Fruit fly (Drosophila melanogaster) whole organism, embryonic: Measurements from ENCODE around the gene CG3726.

Experiments used
- CG10209 ChIP-seq: fragments of 200-800 bp; sonication (Bioruptor generic); optimal IDR thresholded peaks from 3 replicates; lab custom pipeline; 2017; ENCODE audit warnings: missing biosample characterization, mild to moderate bottlenecking, missing genetic modification characterization, missing genetic modification reagents
- CG10267 ChIP-seq: fragments of 200-800 bp; sonication (Bioruptor generic); optimal IDR thresholded peaks from 2 replicates; lab custom pipeline; 2018; ENCODE audit warnings: missing biosample characterization, mild to moderate bottlenecking, missing genetic modification characterization, moderate library complexity
- CG11504 ChIP-seq: fragments of 200-800 bp; sonication (Bioruptor generic); optimal IDR thresholded peaks from 3 replicates; lab custom pipeline; 2019; ENCODE audit warnings: missing biosample characterization, mild to moderate bottlenecking, missing genetic modification characterization, moderate library complexity
- CG12071 ChIP-seq: fragments of 200-800 bp; sonication (Bioruptor generic); optimal IDR thresholded peaks from 3 replicates; lab custom pipeline; 2018; ENCODE audit warnings: missing biosample characterization, mild to moderate bottlenecking, missing genetic modification characterization
- CG12659 ChIP-seq: fragments of 200-800 bp; sonication (Bioruptor generic); optimal IDR thresholded peaks from 3 replicates; lab custom pipeline; 2017; ENCODE audit warnings: mild to moderate bottlenecking, missing biosample characterization, missing genetic modification reagents, missing genetic modification characterization
- CG13624 ChIP-seq: fragments of 200-800 bp; sonication (Bioruptor generic); optimal IDR thresholded peaks from 2 replicates; lab custom pipeline; 2016; ENCODE audit warnings: missing biosample characterization, missing genetic modification characterization
- CG14014 ChIP-seq: fragments of 200-800 bp; sonication (Bioruptor generic); IDR thresholded peaks from 2 replicates; pipeline ENCODE4 v1.3.6; 2022; ENCODE audit warnings: missing biosample characterization, missing genetic modification characterization
- CG14710 ChIP-seq: fragments of 200-800 bp; sonication (Bioruptor generic); optimal IDR thresholded peaks from 3 replicates; lab custom pipeline; 2019; ENCODE audit warnings: missing biosample characterization, mild to moderate bottlenecking, missing genetic modification characterization, moderate library complexity
- CG15269 ChIP-seq: fragments of 200-800 bp; sonication (Bioruptor generic); optimal IDR thresholded peaks from 2 replicates; lab custom pipeline; 2018; ENCODE audit warnings: missing biosample characterization, mild to moderate bottlenecking, missing genetic modification characterization, moderate library complexity
- CG16863 ChIP-seq: fragments of 200-800 bp; sonication (Bioruptor generic); optimal IDR thresholded peaks from 3 replicates; lab custom pipeline; 2016; ENCODE audit warnings: missing biosample characterization, missing genetic modification characterization
- CG17385 ChIP-seq: fragments of 200-800 bp; sonication (Bioruptor generic); optimal IDR thresholded peaks from 3 replicates; lab custom pipeline; 2018; ENCODE audit warnings: missing biosample characterization, mild to moderate bottlenecking, missing genetic modification characterization
- CG17912 ChIP-seq: fragments of 200-800 bp; sonication (Bioruptor generic); optimal IDR thresholded peaks from 2 replicates; lab custom pipeline; 2018; ENCODE audit warnings: missing biosample characterization, mild to moderate bottlenecking, missing genetic modification characterization
- CG2678 ChIP-seq: fragments of 200-800 bp; sonication (Bioruptor generic); optimal IDR thresholded peaks from 3 replicates; lab custom pipeline; 2019; ENCODE audit warnings: missing biosample characterization, mild to moderate bottlenecking, missing genetic modification characterization, moderate library complexity
- CG2712 ChIP-seq: fragments of 200-800 bp; optimal IDR thresholded peaks from 3 replicates; lab custom pipeline; 2019; ENCODE audit warnings: missing biosample characterization, mild to moderate bottlenecking, missing genetic modification characterization, moderate library complexity
- CG30403 ChIP-seq: fragments of 200-800 bp; sonication (Bioruptor generic); optimal IDR thresholded peaks from 3 replicates; lab custom pipeline; 2016; ENCODE audit warnings: missing biosample characterization, missing genetic modification characterization
- CG3065 ChIP-seq: fragments of 200-800 bp; sonication (Bioruptor generic); optimal IDR thresholded peaks from 2 replicates; lab custom pipeline; 2016; ENCODE audit warnings: missing biosample characterization, missing genetic modification characterization
- CG31441 ChIP-seq: fragments of 200-800 bp; sonication (Bioruptor generic); IDR thresholded peaks from 2 replicates; pipeline ENCODE4 v1.3.6; 2022; ENCODE audit warnings: missing biosample characterization, missing genetic modification characterization
- CG8359 ChIP-seq: fragments of 200-800 bp; sonication (Bioruptor generic); optimal IDR thresholded peaks from 2 replicates; lab custom pipeline; 2017; ENCODE audit warnings: missing biosample characterization, mild to moderate bottlenecking, missing genetic modification characterization, borderline replicate concordance
- CG8388 ChIP-seq: fragments of 200-800 bp; sonication (Bioruptor generic); optimal IDR thresholded peaks from 2 replicates; lab custom pipeline; 2019; ENCODE audit warnings: missing biosample characterization, mild to moderate bottlenecking, missing genetic modification characterization, moderate library complexity
- Chrac-16 ChIP-seq: fragments of 200-800 bp; sonication (Bioruptor generic); optimal IDR thresholded peaks from 3 replicates; lab custom pipeline; 2016; ENCODE audit warnings: missing biosample characterization, missing genetic modification characterization
- D ChIP-seq, 2 experiments: fragments of 200-800 bp in 1 of 2; fragments of >200 bp in 1 of 2; sonication (Bioruptor generic) in 1 of 2; optimal IDR thresholded peaks; 2 replicates in 1 of 2; 3 replicates in 1 of 2; lab custom pipeline; 2017; ENCODE audit warnings: mild to moderate bottlenecking in 1 of 2, missing biosample characterization in 1 of 2, missing genetic modification characterization in 1 of 2, missing genetic modification reagents in 1 of 2
- Deaf1 ChIP-seq: fragments of 200-800 bp; optimal IDR thresholded peaks from 3 replicates; lab custom pipeline; 2019; ENCODE audit warnings: missing biosample characterization, mild to moderate bottlenecking, missing genetic modification characterization, moderate library complexity
- Dp ChIP-seq: fragments of 200-800 bp; sonication (Bioruptor generic); optimal IDR thresholded peaks from 2 replicates; lab custom pipeline; 2018; ENCODE audit warnings: missing biosample characterization, mild to moderate bottlenecking, missing genetic modification characterization, moderate library complexity
- E2f2 ChIP-seq: fragments of 200-800 bp; sonication (Bioruptor generic); IDR thresholded peaks from 2 replicates; pipeline ENCODE4 v1.3.6; 2022; ENCODE audit warnings: missing biosample characterization, missing genetic modification characterization
- Fer3 ChIP-seq: fragments of 200-800 bp; sonication (Bioruptor generic); optimal IDR thresholded peaks from 2 replicates; lab custom pipeline; 2018; ENCODE audit warnings: missing biosample characterization, mild to moderate bottlenecking, missing genetic modification characterization, moderate library complexity
- Med ChIP-seq: fragments of 200-800 bp; sonication (Bioruptor generic); peaks from one replicate; lab custom pipeline; 2016; ENCODE audit warnings: missing biosample characterization, missing genetic modification characterization, mild to moderate bottlenecking, inconsistent platforms, moderate library complexity
- Meics ChIP-seq: fragments of 200-800 bp; sonication (Bioruptor generic); optimal IDR thresholded peaks from 2 replicates; lab custom pipeline; 2017; ENCODE audit warnings: missing biosample characterization, mild to moderate bottlenecking, missing genetic modification characterization
- NfI ChIP-seq: fragments of 200-800 bp; sonication (Bioruptor generic); optimal IDR thresholded peaks from 3 replicates; lab custom pipeline; 2018; ENCODE audit warnings: missing biosample characterization, mild to moderate bottlenecking, missing genetic modification characterization, moderate library complexity
- Oaz ChIP-seq: fragments of 200-800 bp; sonication (Bioruptor generic); IDR thresholded peaks from 2 replicates; pipeline ENCODE4 v1.3.6; 2022; ENCODE audit warnings: missing biosample characterization, missing genetic modification characterization
- Ptx1 ChIP-seq: fragments of 200-800 bp; sonication (Bioruptor generic); IDR thresholded peaks from 2 replicates; pipeline ENCODE4 v1.3.6; 2022; ENCODE audit warnings: missing biosample characterization, missing genetic modification characterization
- Sox100B ChIP-seq: fragments of 200-800 bp; sonication (Bioruptor generic); optimal IDR thresholded peaks from 3 replicates; lab custom pipeline; 2018; ENCODE audit warnings: missing biosample characterization, mild to moderate bottlenecking, missing genetic modification characterization
- Sox102F ChIP-seq: fragments of 200-800 bp; sonication (Bioruptor generic); optimal IDR thresholded peaks from 2 replicates; lab custom pipeline; 2018; ENCODE audit warnings: missing biosample characterization, mild to moderate bottlenecking, missing genetic modification characterization, moderate library complexity
- Ssrp ChIP-seq: fragments of 200-800 bp; sonication (Bioruptor generic); optimal IDR thresholded peaks from 2 replicates; lab custom pipeline; 2018; ENCODE audit warnings: missing biosample characterization, mild to moderate bottlenecking, missing genetic modification characterization, moderate library complexity
- bsh ChIP-seq, 2 experiments: fragments of 200-800 bp; sonication (Bioruptor generic); optimal IDR thresholded peaks; 2 replicates each; lab custom pipeline; 2017 to 2018; ENCODE audit warnings: mild to moderate bottlenecking in 2 of 2, missing biosample characterization in 2 of 2, missing genetic modification characterization in 2 of 2, moderate library complexity in 1 of 2
- dmrt11E ChIP-seq: fragments of 200-800 bp; sonication (Bioruptor generic); optimal IDR thresholded peaks from 3 replicates; lab custom pipeline; 2018; ENCODE audit warnings: missing biosample characterization, mild to moderate bottlenecking, missing genetic modification characterization, moderate library complexity
- dmrt99B ChIP-seq: fragments of 200-800 bp; sonication (Bioruptor generic); optimal IDR thresholded peaks from 2 replicates; lab custom pipeline; 2018; ENCODE audit warnings: missing biosample characterization, mild to moderate bottlenecking, missing genetic modification characterization, moderate library complexity
- gce ChIP-seq: fragments of 200-800 bp; sonication (Bioruptor generic); IDR thresholded peaks from 3 replicates; pipeline ENCODE4 v1.3.6; 2022; ENCODE audit warnings: missing biosample characterization, missing genetic modification characterization
- gro ChIP-seq: fragments of 200-800 bp; sonication (Bioruptor generic); optimal IDR thresholded peaks from 2 replicates; lab custom pipeline; 2016; ENCODE audit warnings: missing biosample characterization, missing genetic modification characterization
- hth ChIP-seq: fragments of >200 bp; optimal IDR thresholded peaks from 2 replicates; lab custom pipeline; 2017; ENCODE audit warnings: inconsistent platforms
- jigr1 ChIP-seq: fragments of 200-800 bp; sonication (Bioruptor generic); IDR thresholded peaks from 3 replicates; pipeline ENCODE4 v1.3.6; 2022; ENCODE audit warnings: missing biosample characterization, missing genetic modification characterization
- klu ChIP-seq: fragments of 200-800 bp; sonication (Bioruptor generic); IDR thresholded peaks from 2 replicates; pipeline ENCODE4 v1.3.6; 2022; ENCODE audit warnings: missing biosample characterization, missing genetic modification characterization
- lmd ChIP-seq: fragments of 200-800 bp; sonication (Bioruptor generic); IDR thresholded peaks from 2 replicates; pipeline ENCODE4 v1.3.6; 2022; ENCODE audit warnings: missing biosample characterization, missing genetic modification characterization
- lola ChIP-seq, 3 experiments: fragments of >200 bp in 2 of 3; fragments of 200-800 bp in 1 of 3; sonication (Bioruptor generic) in 1 of 3; optimal IDR thresholded peaks; 2 replicates each; lab custom pipeline; 2017 to 2019; ENCODE audit warnings: missing biosample characterization in 3 of 3, missing genetic modification characterization in 3 of 3, mild to moderate bottlenecking in 1 of 3, moderate library complexity in 1 of 3
- nau ChIP-seq: fragments of 200-800 bp; sonication (Bioruptor generic); optimal IDR thresholded peaks from 3 replicates; lab custom pipeline; 2017; ENCODE audit warnings: missing biosample characterization, mild to moderate bottlenecking, missing genetic modification characterization, missing genetic modification reagents
- nmo ChIP-seq: fragments of 200-800 bp; sonication (Bioruptor generic); optimal IDR thresholded peaks from 2 replicates; lab custom pipeline; 2018; ENCODE audit warnings: missing biosample characterization, mild to moderate bottlenecking, missing genetic modification characterization, moderate library complexity
- scrt ChIP-seq: fragments of 200-800 bp; sonication (Bioruptor generic); optimal IDR thresholded peaks from 2 replicates; lab custom pipeline; 2018; ENCODE audit warnings: missing biosample characterization, mild to moderate bottlenecking, missing genetic modification characterization, moderate library complexity
- sens ChIP-seq: fragments of 200-800 bp; sonication (Bioruptor generic); peaks from one replicate; lab custom pipeline; 2016; ENCODE audit warnings: missing biosample characterization, missing genetic modification characterization
- tio ChIP-seq: fragments of 200-800 bp; sonication (Bioruptor generic); optimal IDR thresholded peaks from 2 replicates; lab custom pipeline; 2017; ENCODE audit warnings: missing biosample characterization, missing genetic modification characterization, inconsistent platforms
- vvl ChIP-seq: fragments of 200-800 bp; sonication (Bioruptor generic); IDR thresholded peaks from 2 replicates; pipeline ENCODE4 v1.3.6; 2022; ENCODE audit warnings: missing biosample characterization, missing genetic modification characterization

The CG3726 gene

DNA sequence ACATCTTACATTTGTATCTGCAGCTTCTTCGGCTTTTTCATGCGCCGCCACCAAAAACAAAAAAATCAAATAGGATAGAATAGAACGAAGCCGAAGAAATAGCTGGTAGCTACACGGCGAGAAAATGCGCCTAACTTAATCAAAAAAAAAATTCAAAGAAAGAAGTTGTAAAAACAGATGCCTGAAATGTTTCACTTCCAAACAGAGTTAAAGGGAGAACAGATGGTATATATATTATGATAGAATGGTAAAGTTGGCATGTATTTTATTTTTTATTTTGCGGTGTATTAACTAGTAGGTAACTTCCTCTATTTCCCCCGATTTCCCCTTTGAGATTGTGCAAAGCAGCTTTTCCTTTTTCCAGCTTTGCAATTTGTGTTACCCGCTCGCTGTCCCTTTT lies 7.5 kb downstream of the CG3726 start:
- TF ChIP-seq Deaf1 (tag; lab: Kevin White, UChicago) (peak; percentile 5), dmrt99B (tag; lab: Kevin White, UChicago) (peak; percentile 40), nmo (GFP tag; lab: Kevin White, UChicago) (peak; percentile 23), scrt (no peak), CG3065 (GFP tag; lab: Kevin White, UChicago) (no peak), Sox100B (peak; percentile 26), Oaz (GFP tag; lab: Robert Waterston, UW) (no peak), gce (GFP tag; lab: Robert Waterston, UW) (0 out of 3 replicates have a peak, but pooled peaks have one; percentile 25), Meics (peak; percentile 28), CG12071 (GFP tag; lab: Kevin White, UChicago) (no peak), nau (GFP tag; lab: Kevin White, UChicago) (no peak), CG15269 (peak; percentile 4), CG14710 (tag; lab: Kevin White, UChicago) (peak; percentile 24), CG30403 (GFP tag; lab: Kevin White, UChicago) (peak; percentile 44), CG17912 (no peak), klu (GFP tag; lab: Robert Waterston, UW) (no peak), Sox102F (GFP tag; lab: Kevin White, UChicago) (peak; percentile 54), vvl (GFP tag; lab: Robert Waterston, UW) (peak; percentile 63; the same call in 1 of the 2 replicates), CG8388 (GFP tag; lab: Kevin White, UChicago) (peak; percentile 21), Fer3 (tag; lab: Kevin White, UChicago) (peak; percentile 5), jigr1 (no peak), CG2712 (tag; lab: Kevin White, UChicago) (peak; percentile 18), CG16863 (GFP tag; lab: Kevin White, UChicago) (no peak), CG13624 (GFP tag; lab: Kevin White, UChicago) (peak; percentile 1), lola (GFP tag; optimal IDR thresholded peaks at IDR 0.05; lab: Kevin White, UChicago) (peak in 1 of 3 experiments; percentile 8), CG17385 (GFP tag; lab: Kevin White, UChicago) (peak; percentile 16), CG11504 (tag; lab: Kevin White, UChicago) (peak; percentile 59), lmd (GFP tag; lab: Robert Waterston, UW) (peak; percentile 38), tio (GFP tag; lab: Kevin White, UChicago) (peak; percentile 17), CG8359 (GFP tag; lab: Kevin White, UChicago) (no peak), Med (GFP tag; lab: Kevin White, UChicago) (no peak), gro (GFP tag; lab: Kevin White, UChicago) (no peak), dmrt11E (peak; percentile 17), CG10209 (GFP tag; lab: Kevin White, UChicago) (peak; percentile 21), CG12659 (GFP tag; lab: Kevin White, UChicago) (peak; percentile 3), bsh (GFP tag; optimal IDR thresholded peaks at IDR 0.05; lab: Kevin White, UChicago) (peak; percentile 60 to 82), CG14014 (peak; percentile 27; the same call in 1 of the 2 replicates), sens (peak; percentile 70), Dp (GFP tag; lab: Kevin White, UChicago) (no peak), Chrac-16 (peak; percentile 5), Ssrp (peak; percentile 32), E2f2 (GFP tag; lab: Robert Waterston, UW) (0 out of 2 replicates have a peak, but pooled peaks have one; percentile 14), CG10267 (tag; lab: Kevin White, UChicago) (peak; percentile 6), hth (lab: Kevin White, UChicago) (no peak), NfI (peak; percentile 25), Ptx1 (peak; percentile 39), D (optimal IDR thresholded peaks at IDR 0.05; lab: Kevin White, UChicago) (no peak), D (GFP tag; optimal IDR thresholded peaks at IDR 0.05; lab: Kevin White, UChicago) (peak; percentile 17), CG31441 (GFP tag; lab: Robert Waterston, UW) (peak; percentile 28; the same call in 1 of the 2 replicates), CG2678 (tag; lab: Kevin White, UChicago) (peak; percentile 50)
